Fruit fly (Drosophila melanogaster): ENCODE results near the gene CG14990.
A peak's percentile ranks its signal among the peaks of the same experiment; 100 is the strongest.

Gene CG14990

DNA sequence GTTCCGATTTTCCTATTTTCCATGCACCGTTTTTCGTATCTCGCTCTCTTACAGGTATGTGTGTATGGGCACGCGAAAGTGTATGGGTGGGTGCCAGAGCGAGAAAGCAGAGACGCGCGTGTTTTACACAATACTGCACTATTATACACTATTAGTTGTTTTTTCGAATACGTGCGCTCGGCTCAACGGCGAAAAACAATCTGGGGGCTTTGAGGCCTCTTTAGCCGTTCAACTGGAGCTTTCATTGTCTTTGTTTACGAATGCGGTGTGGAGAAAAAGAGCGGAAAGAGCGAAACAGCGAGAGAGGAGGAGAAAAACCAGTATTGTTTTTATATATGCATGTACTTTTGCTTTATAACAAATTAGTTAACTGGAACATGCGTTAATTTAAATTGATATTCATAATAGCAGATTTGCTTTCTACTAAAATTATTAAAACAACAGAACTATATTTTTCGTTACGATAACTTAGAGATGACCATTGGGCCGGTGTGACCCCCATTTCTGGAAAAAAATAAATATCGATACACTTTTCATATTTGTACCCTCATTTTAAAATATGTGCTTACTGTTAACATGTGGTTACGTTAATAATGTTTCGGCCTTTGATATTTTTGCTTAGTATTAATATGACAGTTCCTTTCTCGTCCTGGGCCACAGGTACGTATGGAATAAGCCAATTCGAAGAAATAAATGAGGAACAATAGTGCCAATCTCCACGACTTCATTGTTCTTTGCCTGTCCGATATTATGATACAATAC, 9.7 kb downstream of the CG14990 start, which contains the start of gene CG14995 (continued):
- TF ChIP-seq Nf-YC (tag; optimal IDR thresholded peaks at IDR 0.05) (peak; percentile 31), CG12071 (GFP tag; optimal IDR thresholded peaks at IDR 0.05) (peak; percentile 61), luna (GFP tag; optimal IDR thresholded peaks at IDR 0.05) (no peak), CG11247 (GFP tag; IDR thresholded peaks at IDR 0.05) (no peak), insv (GFP tag; optimal IDR thresholded peaks at IDR 0.05) (no peak), zf30C (GFP tag; optimal IDR thresholded peaks at IDR 0.05) (no peak), jumu (GFP tag; optimal IDR thresholded peaks at IDR 0.05) (no peak), CG15514 (GFP tag; optimal IDR thresholded peaks at IDR 0.05) (peak; percentile 31), usp (GFP tag; optimal IDR thresholded peaks at IDR 0.05) (no peak), vnd (GFP tag; IDR thresholded peaks at IDR 0.05; ENCODE audit: partially characterized antibody) (peak; percentile 63; the same call in 2 of the 3 replicates), CG3847 (GFP tag; IDR thresholded peaks at IDR 0.05) (no peak), CG31441 (GFP tag; IDR thresholded peaks at IDR 0.05) (no peak), Lpt (GFP tag; optimal IDR thresholded peaks at IDR 0.05) (no peak), chn (GFP tag; optimal IDR thresholded peaks at IDR 0.05) (no peak), CG12155 (GFP tag; optimal IDR thresholded peaks at IDR 0.05) (no peak), CG15601 (tag; optimal IDR thresholded peaks at IDR 0.05) (peak; percentile 16), CrebB (tag; optimal IDR thresholded peaks at IDR 0.05) (no peak), bigmax (GFP tag; optimal IDR thresholded peaks at IDR 0.05) (no peak), ssp (GFP tag; IDR thresholded peaks at IDR 0.05) (no peak), sd (tag; optimal IDR thresholded peaks at IDR 0.05) (peak; percentile 79), CG5953 (GFP tag; IDR thresholded peaks at IDR 0.05) (no peak), PHDP (tag; optimal IDR thresholded peaks at IDR 0.05) (peak; percentile 50), CG11398 (GFP tag; optimal IDR thresholded peaks at IDR 0.05) (no peak), CG4424 (GFP tag; optimal IDR thresholded peaks at IDR 0.05) (no peak), D (optimal IDR thresholded peaks at IDR 0.05) (no peak), D (GFP tag; optimal IDR thresholded peaks at IDR 0.05) (no peak), exex (tag; optimal IDR thresholded peaks at IDR 0.05) (peak; percentile 31), tna (GFP tag; IDR thresholded peaks at IDR 0.05; ENCODE audit: partially characterized antibody) (peak; percentile 42; the same call in 1 of the 2 replicates), CG12942 (GFP tag; optimal IDR thresholded peaks at IDR 0.05) (no peak), CG3995 (GFP tag; optimal IDR thresholded peaks at IDR 0.05) (no peak), Eip74EF (GFP tag; optimal IDR thresholded peaks at IDR 0.05) (peak in 1 of 2 experiments; percentile 57), CG7928 (GFP tag; optimal IDR thresholded peaks at IDR 0.05) (no peak), Ptx1 (GFP tag; IDR thresholded peaks at IDR 0.05) (no peak), dpn (GFP tag; optimal IDR thresholded peaks at IDR 0.05) (no peak), oc (tag; optimal IDR thresholded peaks at IDR 0.05) (peak; percentile 67), BEAF-32 (GFP tag; optimal IDR thresholded peaks at IDR 0.05) (peak; percentile 75), CG7357 (GFP tag; IDR thresholded peaks at IDR 0.05) (no peak), CG12299 (tag; optimal IDR thresholded peaks at IDR 0.05) (peak; percentile 64), ind (GFP tag; optimal IDR thresholded peaks at IDR 0.05) (no peak), wek (GFP tag; optimal IDR thresholded peaks at IDR 0.05) (no peak), knrl (GFP tag; IDR thresholded peaks at IDR 0.05; ENCODE audit: partially characterized antibody) (peak; percentile 66), tgo (GFP tag; IDR thresholded peaks at IDR 0.05) (no peak), CG11723 (GFP tag; optimal IDR thresholded peaks at IDR 0.05) (no peak), CG30431 (GFP tag; optimal IDR thresholded peaks at IDR 0.05) (no peak), Deaf1 (tag; optimal IDR thresholded peaks at IDR 0.05) (peak; percentile 64), Gsc (GFP tag; IDR thresholded peaks at IDR 0.05) (no peak), vvl (GFP tag; IDR thresholded peaks at IDR 0.05) (peak; percentile 49; the same call in 1 of the 2 replicates), CG32772 (GFP tag; IDR thresholded peaks at IDR 0.05) (no peak), Trl (optimal IDR thresholded peaks at IDR 0.05) (peak; percentile 61 to 86), Trl (GFP tag; optimal IDR thresholded peaks at IDR 0.05) (no peak), Ets65A (GFP tag) (no peak)

All from whole organism, embryonic.